Fruit fly (Drosophila melanogaster) S2 (cell line): ENCODE measurements around the gene CG42512.

ENCODE experiments used
- CG8478 ChIP-seq: fragments of >200 bp; optimal IDR thresholded peaks from 2 replicates; lab custom pipeline; 2018
- CTCF ChIP-seq, 2 experiments: fragments of >200 bp; optimal IDR thresholded peaks; 2 replicates each; lab custom pipeline; 2018

DNA sequence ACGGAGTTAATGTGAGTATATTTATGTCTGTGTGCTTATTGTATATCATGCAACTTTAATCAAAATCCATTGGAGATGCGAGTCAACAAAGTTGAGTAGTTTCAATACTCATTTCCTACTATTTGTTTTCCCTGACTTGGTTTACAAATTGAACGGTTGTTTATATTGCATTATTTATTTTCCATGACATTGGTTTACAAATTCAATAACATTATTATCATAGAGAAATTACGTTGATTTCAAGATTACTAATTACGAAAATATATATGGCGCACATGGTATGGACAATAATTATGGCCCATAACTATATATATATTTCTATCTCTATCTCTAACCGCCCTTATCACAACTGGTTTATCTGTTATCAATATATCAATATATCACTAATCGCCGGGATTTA lies 9.5 kb downstream of the CG42512 start:
- TF ChIP-seq CG8478 (no peak), CTCF (optimal IDR thresholded peaks at IDR 0.05; lab: Kevin White, UChicago) (no peak)
